Worm (Caenorhabditis elegans) whole organism, L3 larva: Measurements from ENCODE around the gene lect-2.

Source experiments
- elt-2 ChIP-seq: sonication (generic microtip); optimal IDR thresholded peaks from 2 replicates; lab custom pipeline; 2016; ENCODE audit warnings: missing genetic modification reagents, mild to moderate bottlenecking, missing genetic modification characterization, missing compliant biosample characterization
- fos-1 ChIP-seq: fragments of 150-350 bp; optimal IDR thresholded peaks from 2 replicates; lab custom pipeline; 2014; ENCODE audit warnings: missing biosample characterization, missing genetic modification characterization
- lin-39 ChIP-seq: fragments of 150-350 bp; optimal IDR thresholded peaks from 2 replicates; lab custom pipeline; 2018; ENCODE audit warnings: missing biosample characterization, missing genetic modification reagents, missing genetic modification characterization
- lsy-12 ChIP-seq: sonication (generic microtip); optimal IDR thresholded peaks from 2 replicates; lab custom pipeline; 2016; ENCODE audit warnings: mild to moderate bottlenecking, missing genetic modification characterization, missing compliant biosample characterization
- nhr-28 ChIP-seq: fragments of 150-350 bp; optimal IDR thresholded peaks from 2 replicates; lab custom pipeline; 2014; ENCODE audit warnings: missing biosample characterization, missing genetic modification characterization
- nhr-77 ChIP-seq: fragments of 150-350 bp; optimal IDR thresholded peaks from 2 replicates; lab custom pipeline; 2014; ENCODE audit warnings: missing biosample characterization, missing genetic modification characterization
- tbx-2 ChIP-seq: sonication (generic microtip); optimal IDR thresholded peaks from 2 replicates; lab custom pipeline; 2016; ENCODE audit warnings: mild to moderate bottlenecking, missing genetic modification characterization, missing compliant biosample characterization
- unc-62 ChIP-seq: fragments of 150-350 bp; sonication (generic microtip); optimal IDR thresholded peaks from 4 replicates; lab custom pipeline; 2014; ENCODE audit warnings: missing biosample characterization, missing genetic modification reagents, missing genetic modification characterization
- ztf-11 ChIP-seq: fragments of 150-350 bp; optimal IDR thresholded peaks from 2 replicates; lab custom pipeline; 2014; ENCODE audit warnings: missing biosample characterization, missing genetic modification characterization

DNA sequence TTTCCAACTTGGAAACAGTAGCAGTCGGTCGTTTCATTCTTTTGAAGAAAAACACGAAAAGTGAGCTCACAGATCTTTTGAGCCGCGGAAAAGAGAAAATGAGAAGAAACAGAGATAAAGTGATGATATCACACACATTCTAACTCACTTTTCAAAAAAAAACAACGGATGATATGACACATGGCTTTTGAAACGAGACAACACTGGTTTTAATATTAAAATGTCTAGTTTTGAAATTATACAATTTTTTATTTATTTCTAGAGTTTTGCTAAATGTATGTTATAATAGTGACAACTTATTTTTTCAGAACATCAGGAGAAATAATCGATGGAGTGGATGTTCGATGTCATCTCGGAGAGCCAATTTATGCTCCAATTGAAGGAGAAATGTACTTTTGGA is 2.0 kb downstream of the lect-2 start, which contains the start of gene K05F1.14:
- no peak for TF ChIP-seq lsy-12 (tag; lab: Kevin White, UChicago)
- no peak for TF ChIP-seq elt-2
- no peak for TF ChIP-seq nhr-77 (tag; lab: Kevin White, UChicago)
- TF ChIP-seq tbx-2 (tag; lab: Kevin White, UChicago): no peak
- no peak for TF ChIP-seq nhr-28 (tag; lab: Kevin White, UChicago)
- TF ChIP-seq lin-39 (tag; lab: Kevin White, UChicago): no peak
- TF ChIP-seq unc-62 (GFP tag; lab: Kevin White, UChicago): no peak
- no peak for TF ChIP-seq fos-1
- TF ChIP-seq ztf-11 (tag; lab: Kevin White, UChicago): no peak
